Worm (Caenorhabditis elegans): Measurements from ENCODE around the gene fbxb-48.

DNA sequence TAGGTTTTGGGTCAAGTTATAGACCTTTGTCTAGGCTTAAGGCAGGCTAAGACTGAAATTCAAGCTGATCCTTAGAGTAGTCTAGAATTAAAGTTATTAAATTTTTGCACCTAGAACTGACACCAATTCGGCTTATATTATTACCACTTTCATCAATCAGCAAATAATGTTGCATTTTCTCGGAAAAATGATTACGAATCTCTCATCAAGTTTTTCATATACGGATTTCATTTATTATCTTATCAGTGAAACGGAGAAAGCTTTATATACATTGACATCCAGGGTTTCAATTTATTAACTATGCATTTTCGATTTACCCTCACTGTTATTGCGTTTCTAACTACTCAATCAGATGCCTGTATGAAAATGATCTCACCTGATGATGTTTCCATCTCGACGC, 22.2 kb upstream of the fbxb-48 start, which contains the start of gene K07G6.1:
- no peak for TF ChIP-seq lsy-2 (tag; optimal IDR thresholded peaks at IDR 0.05)
- TF ChIP-seq pqm-1 (tag; optimal IDR thresholded peaks at IDR 0.05), result no peak
- TF ChIP-seq hlh-4 (tag; optimal IDR thresholded peaks at IDR 0.05), result no peak
- TF ChIP-seq tbx-2 (tag; optimal IDR thresholded peaks at IDR 0.05), result no peak
- no peak for TF ChIP-seq elt-2 (tag; optimal IDR thresholded peaks at IDR 0.05)
- no peak for TF ChIP-seq dpl-1 (GFP tag; optimal IDR thresholded peaks at IDR 0.05)
- TF ChIP-seq elt-3 (tag; optimal IDR thresholded peaks at IDR 0.05), result no peak

Measured in whole organism, L1 larva.